Fruit fly (Drosophila melanogaster): ENCODE results near the gene CG12003.

The CG12003 gene

DNA sequence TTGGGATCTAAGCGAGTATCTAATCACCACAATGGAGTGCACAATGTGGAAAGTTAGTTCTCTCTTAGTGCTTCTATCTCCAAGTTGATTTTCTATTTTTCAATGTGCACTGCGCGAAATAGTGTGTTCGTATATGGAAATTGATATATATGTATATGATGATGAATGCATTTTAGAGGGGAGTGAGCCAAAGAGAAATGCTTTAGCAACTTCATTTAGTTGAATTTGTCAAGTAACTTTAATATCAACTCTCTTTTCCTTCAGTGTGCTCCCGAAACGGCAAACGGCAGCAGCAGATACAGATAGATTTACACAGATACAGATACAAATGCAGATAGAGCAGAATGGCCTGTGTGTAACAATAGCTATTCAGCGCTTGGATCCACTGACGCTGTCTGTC is 18.8 kb downstream of the CG12003 start (continued):
- TF ChIP-seq pita (GFP tag; optimal IDR thresholded peaks at IDR 0.05): no peak

dm6 chr3L:1584781-1585180 is 19.6 kb downstream of the CG12003 start:
- TF ChIP-seq sim (GFP tag; IDR thresholded peaks at IDR 0.05) (0 out of 2 replicates have a peak, but pooled peaks have one; percentile 10), ara (GFP tag; IDR thresholded peaks at IDR 0.05) (peak; percentile 50; the same call in 1 of the 2 replicates), zfh1 (GFP tag; IDR thresholded peaks at IDR 0.05) (peak; percentile 58; the same call in 2 of the 3 replicates), HHEX (GFP tag; optimal IDR thresholded peaks at IDR 0.05) (peak; percentile 8), CG4730 (GFP tag; IDR thresholded peaks at IDR 0.05) (0 out of 2 replicates have a peak, but pooled peaks have one; percentile 18), salm (tag; optimal IDR thresholded peaks at IDR 0.05) (no peak), nerfin-1 (tag; optimal IDR thresholded peaks at IDR 0.05) (peak; percentile 14), Optix (GFP tag; IDR thresholded peaks at IDR 0.05) (0 out of 3 replicates have a peak, but pooled peaks have one; percentile 29), CG11560 (tag; IDR thresholded peaks at IDR 0.05) (0 out of 3 replicates have a peak, but pooled peaks have one; percentile 18), CG17359 (tag; optimal IDR thresholded peaks at IDR 0.05) (peak; percentile 56), Gug (GFP tag; IDR thresholded peaks at IDR 0.05) (peak; percentile 21; the same call in 1 of the 4 replicates), shn (GFP tag; optimal IDR thresholded peaks at IDR 0.05) (no peak), CG4404 (GFP tag; IDR thresholded peaks at IDR 0.05) (0 out of 2 replicates have a peak, but pooled peaks have one; percentile 18), nom (GFP tag; optimal IDR thresholded peaks at IDR 0.05) (peak; percentile 66), fd96Cb (tag; optimal IDR thresholded peaks at IDR 0.05) (peak; percentile 62), CG5245 (GFP tag; optimal IDR thresholded peaks at IDR 0.05) (peak; percentile 18), CG2678 (tag; optimal IDR thresholded peaks at IDR 0.05) (peak; percentile 28), CG11504 (tag; optimal IDR thresholded peaks at IDR 0.05) (peak; percentile 69), CG18262 (tag; optimal IDR thresholded peaks at IDR 0.05) (peak; percentile 46), pan (optimal IDR thresholded peaks at IDR 0.05) (no peak), pan (GFP tag; optimal IDR thresholded peaks at IDR 0.05 in 1 of 2, IDR thresholded peaks at IDR 0.05 in 1 of 2) (peak in 1 of 2 experiments; percentile 47), odd (GFP tag; optimal IDR thresholded peaks at IDR 0.05) (no peak), Med (GFP tag) (peak; percentile 57), Vsx1 (GFP tag; optimal IDR thresholded peaks at IDR 0.05) (no peak), sens-2 (GFP tag; IDR thresholded peaks at IDR 0.05) (no peak), ssp (GFP tag; IDR thresholded peaks at IDR 0.05) (peak; percentile 41; the same call in 1 of the 2 replicates), Nf-YA (GFP tag; IDR thresholded peaks at IDR 0.05) (peak; percentile 31; the same call in 1 of the 2 replicates), croc (GFP tag; conservative IDR thresholded peaks at IDR 0.05) (peak; percentile 16; the same call in 1 of the 3 replicates), dysf (GFP tag; IDR thresholded peaks at IDR 0.05) (peak; percentile 54; the same call in 1 of the 3 replicates), corto (GFP tag; optimal IDR thresholded peaks at IDR 0.05) (peak; percentile 72), lbe (GFP tag; optimal IDR thresholded peaks at IDR 0.05) (peak; percentile 34), nmo (GFP tag; optimal IDR thresholded peaks at IDR 0.05) (peak; percentile 2), sisA (GFP tag; IDR thresholded peaks at IDR 0.05) (peak; percentile 39; the same call in 1 of the 2 replicates), sr (GFP tag; IDR thresholded peaks at IDR 0.05) (0 out of 3 replicates have a peak, but pooled peaks have one; percentile 36), CG14441 (GFP tag; IDR thresholded peaks at IDR 0.05) (0 out of 2 replicates have a peak, but pooled peaks have one; percentile 25), row (GFP tag; IDR thresholded peaks at IDR 0.05) (0 out of 3 replicates have a peak, but pooled peaks have one; percentile 26), slbo (GFP tag; IDR thresholded peaks at IDR 0.05) (no peak), Oaz (GFP tag; IDR thresholded peaks at IDR 0.05) (no peak), tap (tag; optimal IDR thresholded peaks at IDR 0.05) (peak; percentile 47), ase (GFP tag; IDR thresholded peaks at IDR 0.05) (0 out of 3 replicates have a peak, but pooled peaks have one; percentile 15), HmgZ (tag; optimal IDR thresholded peaks at IDR 0.05) (no peak), Ptx1 (GFP tag; IDR thresholded peaks at IDR 0.05) (peak; percentile 51), CG16813 (GFP tag; IDR thresholded peaks at IDR 0.05; ENCODE audit: partially characterized antibody) (no peak), H15 (GFP tag; IDR thresholded peaks at IDR 0.05) (peak; percentile 42; the same call in 1 of the 3 replicates), al (GFP tag; IDR thresholded peaks at IDR 0.05) (no peak), prd (optimal IDR thresholded peaks at IDR 0.05) (no peak), prd (GFP tag; IDR thresholded peaks at IDR 0.05) (peak; percentile 48; the same call in 2 of the 3 replicates), CG17361 (GFP tag; IDR thresholded peaks at IDR 0.05) (0 out of 3 replicates have a peak, but pooled peaks have one; percentile 39)

Measured in whole organism, embryonic.